Worm (Caenorhabditis elegans): ENCODE results near the gene irld-8.

irld-8 gene

DNA sequence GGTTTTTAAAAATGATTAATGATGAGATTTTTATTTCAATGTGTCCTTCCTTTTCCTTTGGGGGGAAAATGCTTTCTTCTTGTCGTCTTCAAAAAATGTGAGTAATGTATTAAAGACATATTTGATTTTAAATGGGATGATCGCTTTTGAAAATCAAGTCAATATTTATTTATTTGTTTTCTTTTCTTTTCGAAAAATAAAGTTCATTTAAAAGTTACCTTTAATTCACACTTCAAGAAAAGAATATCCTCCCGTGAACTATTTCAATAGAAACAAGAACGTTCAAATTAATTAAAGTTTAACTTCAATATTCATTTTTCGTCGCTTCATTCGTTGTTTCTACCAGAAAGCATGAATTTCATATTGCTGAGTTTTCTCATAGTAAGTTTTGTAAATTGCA is at the start of gene irld-8:
Gene irld-8, plus strand, starts transcription at position 301 of the 400 bp plus-strand sequence.
- TF ChIP-seq dao-5 (tag; optimal IDR thresholded peaks at IDR 0.05) (no peak), him-1 (tag; optimal IDR thresholded peaks at IDR 0.05) (no peak), W03F9.2 (tag; optimal IDR thresholded peaks at IDR 0.05) (no peak)

DNA sequence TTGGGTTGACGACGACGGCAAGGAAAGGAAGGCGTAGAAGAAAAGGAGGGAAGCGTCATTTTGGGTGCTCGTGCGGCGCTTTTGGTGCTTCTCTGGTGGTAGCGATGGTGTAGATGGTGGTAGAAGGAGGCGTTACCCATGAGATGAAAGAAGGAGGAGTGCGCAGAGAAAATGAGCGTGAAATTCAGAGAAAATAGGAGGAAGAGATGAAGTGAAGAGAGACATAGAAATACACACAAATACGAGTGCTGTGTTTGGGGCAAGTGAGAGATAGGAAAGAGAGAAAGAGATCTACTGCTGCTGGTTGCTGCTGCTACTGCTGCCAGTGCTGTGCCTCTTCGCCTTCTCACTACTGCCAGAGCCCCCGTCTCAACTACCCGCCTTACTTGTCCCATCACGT is 49.0 kb upstream of the irld-8 start:
- TF ChIP-seq him-1 (tag; optimal IDR thresholded peaks at IDR 0.05): peak; percentile 69
- TF ChIP-seq dao-5 (tag; optimal IDR thresholded peaks at IDR 0.05): no peak

DNA sequence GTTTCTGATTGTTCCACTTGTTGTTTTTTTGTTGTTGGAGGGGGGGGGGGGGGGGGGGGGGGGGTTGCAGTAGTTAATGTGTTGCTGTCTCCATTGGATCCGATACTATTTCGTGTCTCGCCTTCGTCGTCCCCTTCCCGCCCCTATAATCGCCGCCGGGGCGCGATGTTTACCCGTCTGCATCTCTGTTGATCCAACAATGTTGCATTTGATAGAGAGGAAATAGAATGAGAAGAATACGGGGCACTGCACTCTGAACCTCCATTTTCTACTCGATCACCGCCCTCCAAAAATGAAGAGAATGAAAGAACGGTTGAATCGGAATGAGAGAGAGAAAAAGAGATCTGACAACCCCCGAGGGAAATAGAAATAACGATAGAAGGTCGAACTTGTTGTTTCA is 47.8 kb upstream of the irld-8 start:
- no peak for TF ChIP-seq W03F9.2 (tag; optimal IDR thresholded peaks at IDR 0.05)
- no peak for TF ChIP-seq dao-5 (tag; optimal IDR thresholded peaks at IDR 0.05)
- TF ChIP-seq him-1 (tag; optimal IDR thresholded peaks at IDR 0.05): no peak

DNA sequence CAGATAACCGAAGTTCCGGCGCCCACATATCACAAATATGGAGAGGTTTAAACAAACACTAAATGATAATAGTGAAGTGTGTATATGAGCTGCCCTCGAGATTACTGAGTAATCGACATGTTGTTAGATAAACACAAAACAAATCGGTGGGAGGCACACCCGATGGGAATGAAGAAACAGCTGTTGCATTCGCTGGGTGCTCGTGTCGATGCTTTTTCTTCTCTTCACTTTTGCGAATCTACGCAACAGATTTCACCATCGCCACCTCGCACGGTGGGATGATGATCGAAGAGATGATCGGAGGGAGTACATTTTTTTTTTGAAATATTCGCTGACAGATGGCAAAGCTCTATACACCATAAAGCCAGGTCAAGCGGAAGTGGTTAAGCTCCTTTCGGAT is 47.3 kb upstream of the irld-8 start:
- no peak for TF ChIP-seq W03F9.2 (tag; optimal IDR thresholded peaks at IDR 0.05)
- TF ChIP-seq him-1 (tag; optimal IDR thresholded peaks at IDR 0.05): no peak
- no peak for TF ChIP-seq dao-5 (tag; optimal IDR thresholded peaks at IDR 0.05)

DNA sequence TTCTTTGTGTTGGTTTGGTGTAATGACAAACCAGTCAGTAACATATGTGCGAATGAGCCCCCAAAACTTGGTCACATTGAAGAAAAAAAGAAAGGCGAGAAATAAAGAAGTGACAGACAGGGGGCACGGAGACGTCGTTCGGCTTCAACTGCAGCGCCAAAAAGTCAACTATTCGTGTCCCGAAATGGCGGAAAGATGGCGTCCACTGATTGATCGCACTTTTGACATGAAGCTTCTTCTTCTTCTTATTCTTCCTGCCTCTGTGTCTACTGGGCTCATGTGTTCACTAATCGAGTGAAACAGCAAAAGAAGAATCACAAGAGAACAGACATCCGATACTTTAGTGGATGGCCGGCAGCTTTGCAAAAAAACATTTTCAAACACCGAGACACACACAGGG is 46.5 kb upstream of the irld-8 start:
- TF ChIP-seq dao-5 (tag; optimal IDR thresholded peaks at IDR 0.05) (no peak), him-1 (tag; optimal IDR thresholded peaks at IDR 0.05) (no peak), W03F9.2 (tag; optimal IDR thresholded peaks at IDR 0.05) (no peak)

DNA sequence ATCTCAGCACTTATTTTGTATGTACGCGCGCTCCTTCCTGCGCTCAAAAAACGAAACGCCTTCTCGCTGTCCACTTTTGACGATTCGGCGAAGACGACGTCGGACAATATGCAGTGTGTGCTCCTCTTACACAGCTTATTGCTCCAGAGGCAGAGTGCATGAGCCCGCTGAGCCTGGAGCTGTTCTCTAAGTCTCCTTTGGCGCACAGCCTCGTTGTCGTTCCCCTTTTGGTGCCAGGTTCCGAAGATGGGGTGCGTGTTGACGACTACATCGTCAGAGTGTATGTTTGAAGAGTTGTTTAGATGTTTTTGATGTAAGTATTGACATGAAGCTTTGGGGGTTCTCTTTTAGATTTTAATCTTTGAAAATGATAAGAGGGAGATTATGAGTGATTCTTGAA is 45.3 kb upstream of the irld-8 start:
- no peak for TF ChIP-seq dao-5 (tag; optimal IDR thresholded peaks at IDR 0.05)
- no peak for TF ChIP-seq him-1 (tag; optimal IDR thresholded peaks at IDR 0.05)
- no peak for TF ChIP-seq W03F9.2 (tag; optimal IDR thresholded peaks at IDR 0.05)

DNA sequence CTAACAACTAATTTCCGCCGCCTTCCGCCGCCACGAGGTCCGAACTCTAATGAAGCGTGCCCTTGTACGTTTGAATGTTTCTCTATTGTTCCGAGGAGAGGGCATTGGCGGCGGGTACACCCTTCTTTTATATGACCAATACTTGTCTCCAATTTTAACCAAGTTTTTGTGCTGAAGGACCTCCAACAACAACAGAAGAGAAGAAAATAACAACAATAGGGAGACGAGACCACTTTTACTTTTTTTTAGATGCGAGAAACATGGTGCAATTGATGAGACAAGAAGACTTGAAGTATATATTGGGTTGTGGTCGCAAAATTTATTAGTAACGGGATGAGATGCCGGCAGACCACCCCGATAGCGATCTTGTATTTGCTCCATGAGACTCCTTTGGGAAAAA is 44.6 kb upstream of the irld-8 start:
- TF ChIP-seq W03F9.2 (tag; optimal IDR thresholded peaks at IDR 0.05): no peak
- no peak for TF ChIP-seq him-1 (tag; optimal IDR thresholded peaks at IDR 0.05)
- no peak for TF ChIP-seq dao-5 (tag; optimal IDR thresholded peaks at IDR 0.05)

DNA sequence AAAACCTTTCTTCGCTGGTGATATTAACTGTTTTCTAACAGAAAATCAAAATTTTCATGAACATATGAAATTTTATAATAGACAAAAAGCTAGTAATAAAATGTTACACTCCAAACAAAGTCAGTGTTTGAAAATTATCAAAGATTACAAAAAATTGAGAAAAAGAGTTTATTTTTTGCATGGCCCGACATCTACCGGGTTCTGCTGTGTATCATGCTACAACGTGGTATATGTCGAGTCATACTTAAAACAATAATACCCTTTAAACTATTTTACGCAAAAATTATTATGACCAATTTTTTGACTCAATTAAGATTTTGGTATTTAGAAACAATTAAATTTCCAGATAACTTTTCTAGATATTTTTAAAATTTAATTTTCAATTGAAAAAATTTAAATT is 40.0 kb upstream of the irld-8 start:
- no peak for TF ChIP-seq dao-5 (tag; optimal IDR thresholded peaks at IDR 0.05)
- no peak for TF ChIP-seq him-1 (tag; optimal IDR thresholded peaks at IDR 0.05)
- TF ChIP-seq W03F9.2 (tag; optimal IDR thresholded peaks at IDR 0.05): no peak

DNA sequence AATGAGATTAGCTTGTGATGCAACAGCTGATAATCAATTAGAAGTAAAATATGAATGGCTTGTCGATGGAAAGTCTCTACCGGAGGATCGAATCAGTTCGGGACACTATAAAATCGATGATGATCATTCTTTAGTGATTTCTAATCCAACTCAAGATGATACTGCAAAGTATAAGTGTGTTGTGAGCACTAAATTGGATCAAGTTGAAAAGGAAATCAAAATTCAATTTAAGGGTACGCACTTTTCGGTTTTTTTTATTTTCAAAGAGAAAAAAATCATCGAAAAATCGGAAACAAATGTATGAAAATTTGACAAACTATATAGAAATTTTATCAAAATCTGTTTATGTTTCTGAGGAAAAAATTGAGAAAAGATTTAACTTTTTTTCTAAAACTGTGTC is 39.1 kb upstream of the irld-8 start:
- no peak for TF ChIP-seq W03F9.2 (tag; optimal IDR thresholded peaks at IDR 0.05)
- no peak for TF ChIP-seq dao-5 (tag; optimal IDR thresholded peaks at IDR 0.05)
- no peak for TF ChIP-seq him-1 (tag; optimal IDR thresholded peaks at IDR 0.05)

DNA sequence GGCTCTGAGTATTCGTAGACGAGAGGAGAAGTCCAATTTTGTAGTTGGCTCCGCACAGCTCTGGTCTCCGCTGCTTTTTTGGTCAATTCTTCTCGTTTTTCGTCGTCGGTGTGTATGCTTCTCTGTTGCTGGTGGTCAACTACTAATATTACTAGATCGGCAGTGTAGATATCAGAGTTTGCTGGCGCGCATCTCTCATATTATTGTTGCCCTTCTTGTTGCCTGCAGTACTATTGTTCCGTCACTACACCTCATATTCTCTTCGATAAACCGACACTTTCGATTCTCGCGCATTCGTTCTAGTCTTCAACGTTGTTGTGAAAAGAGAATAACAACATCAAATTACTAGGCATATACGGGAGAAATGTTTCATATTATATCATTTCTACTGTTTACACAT is 35.4 kb upstream of the irld-8 start:
- TF ChIP-seq him-1 (tag; optimal IDR thresholded peaks at IDR 0.05) (no peak), dao-5 (tag; optimal IDR thresholded peaks at IDR 0.05) (no peak), W03F9.2 (tag; optimal IDR thresholded peaks at IDR 0.05) (no peak)

DNA sequence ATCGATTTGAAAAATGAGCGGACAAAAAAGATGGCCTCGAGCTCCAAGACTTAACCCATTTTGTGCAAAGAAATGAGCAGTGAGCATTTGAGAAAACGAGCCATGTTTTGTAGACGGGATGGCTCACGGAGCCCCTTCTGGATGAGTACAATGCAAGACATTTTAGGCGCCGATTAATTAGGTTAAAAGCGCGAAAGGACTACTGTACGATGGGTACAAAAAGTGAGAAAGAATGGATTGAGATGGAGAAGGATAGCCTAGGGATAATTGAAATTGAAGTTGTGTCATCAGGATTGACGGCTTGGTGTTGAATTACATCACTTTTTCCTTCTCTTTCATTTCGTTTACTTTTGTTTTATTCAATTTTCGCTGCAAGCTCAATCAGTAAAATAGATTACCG is 34.8 kb upstream of the irld-8 start:
- TF ChIP-seq dao-5 (tag; optimal IDR thresholded peaks at IDR 0.05) (no peak), him-1 (tag; optimal IDR thresholded peaks at IDR 0.05) (no peak), W03F9.2 (tag; optimal IDR thresholded peaks at IDR 0.05) (no peak)

DNA sequence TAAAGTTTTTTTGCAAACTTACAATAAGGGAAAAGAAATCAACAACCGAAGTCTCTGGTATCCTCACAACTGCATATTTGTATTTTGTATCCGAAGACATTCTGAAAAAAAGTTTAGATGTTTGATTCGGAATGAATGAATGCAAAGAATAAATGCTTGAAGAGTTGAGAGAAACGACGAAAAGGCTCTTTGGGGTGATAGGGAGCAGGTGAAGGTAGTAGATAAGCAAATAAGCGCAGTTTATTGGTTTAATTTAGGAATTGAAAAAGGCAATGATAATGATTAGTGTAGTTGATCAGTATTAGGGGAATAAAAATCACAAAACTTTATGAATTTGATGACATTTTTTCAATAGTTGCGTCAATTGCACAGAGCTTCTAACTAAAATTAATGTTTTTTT is 29.0 kb upstream of the irld-8 start, which contains the start of gene nsy-7:
Gene nsy-7, minus strand, starts transcription at position 101 of the 400 bp plus-strand sequence.
- TF ChIP-seq him-1 (tag; optimal IDR thresholded peaks at IDR 0.05): no peak
- TF ChIP-seq W03F9.2 (tag; optimal IDR thresholded peaks at IDR 0.05): no peak
- no peak for TF ChIP-seq dao-5 (tag; optimal IDR thresholded peaks at IDR 0.05)

DNA sequence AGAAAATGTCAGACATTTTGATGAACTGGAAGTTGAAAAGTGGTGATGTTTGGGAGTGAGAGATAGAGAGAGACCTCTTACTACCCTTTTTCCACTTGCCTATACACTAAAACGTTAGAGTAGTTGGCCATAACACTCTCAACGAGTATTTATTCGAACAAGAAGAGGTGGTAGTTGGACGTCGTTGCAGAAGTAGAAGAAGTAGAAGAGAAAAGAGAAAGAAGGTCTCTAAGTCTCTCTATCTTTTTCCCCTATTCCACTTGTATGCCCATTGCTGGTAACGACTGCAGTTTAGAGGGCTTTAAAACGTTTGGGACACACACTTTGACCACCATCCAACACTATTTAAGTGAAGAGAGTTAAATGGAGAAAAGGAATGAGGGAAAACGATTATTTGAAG is 24.0 kb upstream of the irld-8 start:
- TF ChIP-seq W03F9.2 (tag; optimal IDR thresholded peaks at IDR 0.05): no peak
- no peak for TF ChIP-seq dao-5 (tag; optimal IDR thresholded peaks at IDR 0.05)
- no peak for TF ChIP-seq him-1 (tag; optimal IDR thresholded peaks at IDR 0.05)

DNA sequence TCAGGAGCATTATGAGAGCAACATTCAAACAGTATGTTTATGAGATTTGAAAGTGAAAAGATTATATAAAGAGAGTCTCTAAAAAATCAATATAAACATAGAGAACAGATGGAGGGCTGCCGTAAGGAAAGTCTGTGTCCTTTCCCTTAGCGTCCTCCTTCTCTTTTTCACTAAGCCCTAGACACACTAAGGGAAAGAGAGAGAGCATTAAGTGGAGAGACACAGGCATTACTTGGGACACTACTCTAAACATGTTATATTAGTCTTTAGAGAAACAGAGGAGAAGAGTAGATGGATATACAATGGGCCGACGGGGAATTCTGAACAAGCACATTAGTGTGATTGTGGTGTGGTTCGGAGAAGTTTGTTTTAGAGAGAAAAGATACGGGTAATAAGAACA is 19.2 kb upstream of the irld-8 start:
- TF ChIP-seq him-1 (tag; optimal IDR thresholded peaks at IDR 0.05) (no peak), W03F9.2 (tag; optimal IDR thresholded peaks at IDR 0.05) (no peak), dao-5 (tag; optimal IDR thresholded peaks at IDR 0.05) (no peak)

DNA sequence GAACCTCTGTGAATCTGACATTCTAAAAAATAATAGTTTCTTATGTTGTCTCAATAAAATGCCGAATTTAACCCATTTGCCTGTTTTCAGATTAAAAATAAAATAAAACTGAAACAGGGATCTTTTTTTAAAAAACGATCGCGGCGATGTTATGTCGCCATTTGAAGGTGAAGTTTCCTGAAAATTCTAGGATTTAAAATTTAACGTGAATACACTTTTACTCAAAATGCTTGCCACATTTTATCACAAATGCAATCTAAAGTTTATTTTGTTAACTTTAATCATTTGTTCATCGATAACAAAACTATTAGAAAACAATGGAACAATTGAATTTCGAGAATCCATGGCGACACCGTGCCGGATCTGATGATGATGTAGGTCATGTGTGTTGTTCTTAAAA is 16.0 kb upstream of the irld-8 start, which contains the start of gene Y42H9AR.2:
Gene Y42H9AR.2, plus strand, starts transcription at position 301 of the 400 bp plus-strand sequence.
- TF ChIP-seq W03F9.2 (tag; optimal IDR thresholded peaks at IDR 0.05) (no peak), him-1 (tag; optimal IDR thresholded peaks at IDR 0.05) (no peak), dao-5 (tag; optimal IDR thresholded peaks at IDR 0.05) (no peak)

DNA sequence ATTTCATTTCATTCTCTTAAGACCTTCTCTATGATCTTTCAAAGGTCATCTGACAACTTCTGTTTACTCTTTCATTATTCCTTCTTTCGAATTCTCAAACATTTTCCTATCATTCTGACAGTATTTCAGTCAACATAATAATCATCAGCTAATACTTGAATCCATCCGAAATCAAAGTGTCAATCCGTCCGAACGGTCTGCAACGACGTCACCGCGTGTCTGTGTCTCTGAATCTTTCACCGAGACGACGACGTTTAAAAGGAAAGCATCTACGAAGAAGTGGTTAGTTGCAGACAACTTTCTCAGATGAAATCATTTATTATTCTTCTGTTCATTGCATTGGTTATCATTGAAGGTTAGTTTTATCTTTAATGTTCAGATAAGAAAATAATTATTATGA is 13.3 kb upstream of the irld-8 start, which contains the start of gene Y42H9AR.5:
Gene Y42H9AR.5, plus strand, starts transcription at position 301 of the 400 bp plus-strand sequence.
- no peak for TF ChIP-seq dao-5 (tag; optimal IDR thresholded peaks at IDR 0.05)
- TF ChIP-seq W03F9.2 (tag; optimal IDR thresholded peaks at IDR 0.05): no peak
- no peak for TF ChIP-seq him-1 (tag; optimal IDR thresholded peaks at IDR 0.05)

Measured in whole organism, L4/young adult.